Fruit fly (Drosophila melanogaster) whole organism, adult: ENCODE measurements around the gene CG14562.

Experiments used
- CG12768 ChIP-seq: fragments of 200-800 bp; sonication (Bioruptor generic); optimal IDR thresholded peaks from 2 replicates; lab custom pipeline; 2017; ENCODE audit warnings: missing biosample characterization, missing genetic modification characterization, mild to moderate bottlenecking, moderate library complexity, missing genetic modification reagents
- CG33017 ChIP-seq: fragments of 200-800 bp; sonication (Bioruptor generic); optimal IDR thresholded peaks from 2 replicates; lab custom pipeline; 2018; ENCODE audit warnings: missing biosample characterization, mild to moderate bottlenecking, missing genetic modification characterization, moderate library complexity
- CG7045 ChIP-seq: fragments of 200-800 bp; sonication (Bioruptor generic); optimal IDR thresholded peaks from 2 replicates; lab custom pipeline; 2017; ENCODE audit warnings: missing biosample characterization, mild to moderate bottlenecking, missing genetic modification characterization
- bab1 ChIP-seq: fragments of 200-800 bp; sonication (Bioruptor generic); optimal IDR thresholded peaks from 3 replicates; lab custom pipeline; 2019; ENCODE audit warnings: missing biosample characterization, mild to moderate bottlenecking, missing genetic modification characterization, moderate library complexity
- ovo ChIP-seq: fragments of 200-800 bp; sonication (Bioruptor generic); optimal IDR thresholded peaks from 2 replicates; lab custom pipeline; 2016; ENCODE audit warnings: missing biosample characterization, missing genetic modification characterization
- tj ChIP-seq: fragments of 200-800 bp; sonication (Bioruptor generic); optimal IDR thresholded peaks from 3 replicates; lab custom pipeline; 2017; ENCODE audit warnings: missing biosample characterization, mild to moderate bottlenecking, missing genetic modification characterization, moderate library complexity

dm6 chr3L:21972162-21973022, 30.4 kb downstream of the CG14562 start:
- no peak for TF ChIP-seq ovo (GFP tag; lab: Kevin White, UChicago)
- TF ChIP-seq CG7045 (GFP tag; lab: Kevin White, UChicago) = no peak
- TF ChIP-seq CG12768 (GFP tag; lab: Kevin White, UChicago) = peak; percentile 9
- TF ChIP-seq CG33017 (tag; lab: Kevin White, UChicago) = peak; percentile 57
- TF ChIP-seq tj = no peak
- TF ChIP-seq bab1 (GFP tag; lab: Kevin White, UChicago) = no peak
